Worm (Caenorhabditis elegans) whole organism, midembryonic: ENCODE results near the gene lars-1.

Source experiments
- T22C8.4 ChIP-seq: fragments of 200-800 bp; sonication (Bioruptor generic); IDR thresholded peaks from 2 replicates; pipeline ENCODE4 v1.3.6; 2022; ENCODE audit warnings: missing genetic modification characterization, missing compliant biosample characterization
- klf-2 ChIP-seq: fragments of 200-800 bp; sonication (Bioruptor generic); conservative IDR thresholded peaks from 2 replicates; pipeline ENCODE4 v1.3.6; 2022; ENCODE audit warnings: missing genetic modification reagents, missing genetic modification characterization, missing compliant biosample characterization
- ref-1 ChIP-seq: fragments of 200-800 bp; sonication (Bioruptor generic); conservative IDR thresholded peaks from 2 replicates; pipeline ENCODE4 v1.3.6; 2022; ENCODE audit warnings: missing genetic modification reagents, missing genetic modification characterization, missing compliant biosample characterization

ce11 chrIII:4205751-4206327 lies 19.2 kb upstream of the lars-1 start, which contains the start of gene R74.8:
- no peak for TF ChIP-seq ref-1 (GFP tag; lab: Robert Waterston, UW)
- no peak for TF ChIP-seq klf-2 (GFP tag; lab: Robert Waterston, UW)
- no peak for TF ChIP-seq T22C8.4
